Fruit fly (Drosophila melanogaster) whole organism, embryonic: ENCODE data around the gene CG33654.
A peak's percentile ranks its signal among the peaks of the same experiment; 100 is the strongest.

Experiments used
- Atf3 ChIP-seq: fragments of 200-800 bp; sonication (Bioruptor generic); optimal IDR thresholded peaks from 3 replicates; lab custom pipeline; 2016; ENCODE audit warnings: missing biosample characterization, missing genetic modification characterization
- B-H1 ChIP-seq: fragments of 200-800 bp; sonication (Bioruptor generic); IDR thresholded peaks from 3 replicates; pipeline ENCODE4 v1.3.6; 2022; ENCODE audit warnings: missing biosample characterization, missing genetic modification characterization
- CG10147 ChIP-seq: fragments of 200-800 bp; sonication (Bioruptor generic); optimal IDR thresholded peaks from 2 replicates; lab custom pipeline; 2019; ENCODE audit warnings: missing biosample characterization, mild to moderate bottlenecking, missing genetic modification characterization, moderate library complexity
- CG10209 ChIP-seq: fragments of 200-800 bp; sonication (Bioruptor generic); optimal IDR thresholded peaks from 3 replicates; lab custom pipeline; 2017; ENCODE audit warnings: missing biosample characterization, mild to moderate bottlenecking, missing genetic modification characterization, missing genetic modification reagents
- CG11398 ChIP-seq: fragments of 200-800 bp; sonication (Bioruptor generic); optimal IDR thresholded peaks from 2 replicates; lab custom pipeline; 2016; ENCODE audit warnings: missing biosample characterization, missing genetic modification characterization
- CG1233 ChIP-seq: fragments of 200-800 bp; sonication (Bioruptor generic); optimal IDR thresholded peaks from 4 replicates; lab custom pipeline; 2018; ENCODE audit warnings: missing biosample characterization, mild to moderate bottlenecking, missing genetic modification characterization
- CG12942 ChIP-seq: fragments of 200-800 bp; sonication (Bioruptor generic); optimal IDR thresholded peaks from 3 replicates; lab custom pipeline; 2016; ENCODE audit warnings: missing biosample characterization, missing genetic modification characterization
- CG13624 ChIP-seq: fragments of 200-800 bp; sonication (Bioruptor generic); optimal IDR thresholded peaks from 2 replicates; lab custom pipeline; 2016; ENCODE audit warnings: missing biosample characterization, missing genetic modification characterization
- CG15011 ChIP-seq: fragments of 200-800 bp; sonication (Bioruptor generic); optimal IDR thresholded peaks from 3 replicates; lab custom pipeline; 2018; ENCODE audit warnings: missing biosample characterization, mild to moderate bottlenecking, missing genetic modification characterization
- CG1529 ChIP-seq: fragments of 200-800 bp; sonication (Bioruptor generic); optimal IDR thresholded peaks from 3 replicates; lab custom pipeline; 2018; ENCODE audit warnings: missing biosample characterization, missing genetic modification characterization
- CG18619 ChIP-seq: fragments of 200-800 bp; sonication (Bioruptor generic); optimal IDR thresholded peaks from 3 replicates; lab custom pipeline; 2017; ENCODE audit warnings: missing biosample characterization, mild to moderate bottlenecking, missing genetic modification characterization
- CG30020 ChIP-seq: fragments of 200-800 bp; optimal IDR thresholded peaks from 2 replicates; lab custom pipeline; 2019; ENCODE audit warnings: missing biosample characterization, mild to moderate bottlenecking, missing genetic modification characterization, moderate library complexity
- CG30431 ChIP-seq: fragments of 200-800 bp; sonication (Bioruptor generic); optimal IDR thresholded peaks from 2 replicates; lab custom pipeline; 2017; ENCODE audit warnings: missing biosample characterization, missing genetic modification characterization
- CG3838 ChIP-seq: fragments of 200-800 bp; sonication (Bioruptor generic); optimal IDR thresholded peaks from 3 replicates; lab custom pipeline; 2016; ENCODE audit warnings: missing biosample characterization, missing genetic modification characterization
- CG3995 ChIP-seq: fragments of 200-800 bp; sonication (Bioruptor generic); optimal IDR thresholded peaks from 3 replicates; lab custom pipeline; 2016; ENCODE audit warnings: missing biosample characterization, missing genetic modification characterization
- CG4617 ChIP-seq: fragments of 200-800 bp; sonication (Bioruptor generic); optimal IDR thresholded peaks from 3 replicates; lab custom pipeline; 2016; ENCODE audit warnings: missing biosample characterization, missing genetic modification characterization, borderline replicate concordance
- CG6175 ChIP-seq: fragments of 200-800 bp; sonication (Bioruptor generic); IDR thresholded peaks from 3 replicates; pipeline ENCODE4 v1.3.6; 2022; ENCODE audit warnings: missing biosample characterization, missing genetic modification characterization
- CG7839 ChIP-seq: fragments of 200-800 bp; sonication (Bioruptor generic); optimal IDR thresholded peaks from 3 replicates; lab custom pipeline; 2018; ENCODE audit warnings: missing biosample characterization, mild to moderate bottlenecking, missing genetic modification characterization, moderate library complexity
- CG8944 ChIP-seq: fragments of 200-800 bp; sonication (Bioruptor generic); optimal IDR thresholded peaks from 3 replicates; lab custom pipeline; 2016; ENCODE audit warnings: missing biosample characterization, missing genetic modification characterization
- CG9215 ChIP-seq: fragments of 200-800 bp; sonication (Bioruptor generic); IDR thresholded peaks from 2 replicates; pipeline ENCODE4 v1.3.6; 2022; ENCODE audit warnings: missing biosample characterization, missing genetic modification characterization
- CG9797 ChIP-seq: fragments of 200-800 bp; sonication (Bioruptor generic); optimal IDR thresholded peaks from 3 replicates; lab custom pipeline; 2018; ENCODE audit warnings: missing biosample characterization, mild to moderate bottlenecking, missing genetic modification characterization
- Dbx ChIP-seq: fragments of 200-800 bp; sonication (Bioruptor generic); IDR thresholded peaks from 3 replicates; pipeline ENCODE4 v1.3.6; 2022; ENCODE audit warnings: missing biosample characterization, missing genetic modification characterization
- Doc3 ChIP-seq: fragments of 200-800 bp; sonication (Bioruptor generic); IDR thresholded peaks from 3 replicates; pipeline ENCODE4 v1.3.6; 2022; ENCODE audit warnings: missing biosample characterization, missing genetic modification characterization; ENCODE audit not compliant: partially characterized antibody
- Hmx ChIP-seq: fragments of 200-800 bp; sonication (Bioruptor generic); optimal IDR thresholded peaks from 2 replicates; lab custom pipeline; 2016; ENCODE audit warnings: missing biosample characterization, missing genetic modification characterization
- Kr ChIP-seq: fragments of 200-800 bp; sonication (Bioruptor generic); optimal IDR thresholded peaks from 2 replicates; lab custom pipeline; 2017; ENCODE audit warnings: missing biosample characterization, mild to moderate bottlenecking, missing genetic modification characterization
- Ravus ChIP-seq: fragments of 200-800 bp; sonication (Bioruptor generic); IDR thresholded peaks from 2 replicates; pipeline ENCODE4 v1.3.6; 2022; ENCODE audit warnings: missing biosample characterization, missing genetic modification characterization
- btn ChIP-seq: fragments of 200-800 bp; sonication (Bioruptor generic); optimal IDR thresholded peaks from 2 replicates; lab custom pipeline; 2016; ENCODE audit warnings: missing biosample characterization, missing genetic modification characterization
- chinmo ChIP-seq: fragments of 200-800 bp; sonication (Bioruptor generic); IDR thresholded peaks from 4 replicates; pipeline ENCODE4 v1.3.6; 2022; ENCODE audit warnings: missing biosample characterization, missing genetic modification characterization; ENCODE audit not compliant: partially characterized antibody
- da ChIP-seq: fragments of 200-800 bp; sonication (Bioruptor generic); optimal IDR thresholded peaks from 2 replicates; lab custom pipeline; 2016; ENCODE audit warnings: missing biosample characterization, missing genetic modification characterization
- exex ChIP-seq: fragments of 200-800 bp; sonication (Bioruptor generic); optimal IDR thresholded peaks from 4 replicates; lab custom pipeline; 2018; ENCODE audit warnings: missing biosample characterization, mild to moderate bottlenecking, missing genetic modification characterization, moderate library complexity
- fd102C ChIP-seq: fragments of 200-800 bp; sonication (Bioruptor generic); optimal IDR thresholded peaks from 2 replicates; lab custom pipeline; 2018; ENCODE audit warnings: missing biosample characterization, mild to moderate bottlenecking, missing genetic modification characterization, moderate library complexity
- fd64A ChIP-seq: fragments of 200-800 bp; sonication (Bioruptor generic); optimal IDR thresholded peaks from 3 replicates; lab custom pipeline; 2018; ENCODE audit warnings: missing biosample characterization, mild to moderate bottlenecking, missing genetic modification characterization
- fd96Cb ChIP-seq: fragments of 200-800 bp; sonication (Bioruptor generic); optimal IDR thresholded peaks from 2 replicates; lab custom pipeline; 2018; ENCODE audit warnings: missing biosample characterization, mild to moderate bottlenecking, missing genetic modification characterization, moderate library complexity
- gem ChIP-seq: fragments of 200-800 bp; sonication (Bioruptor generic); optimal IDR thresholded peaks from 2 replicates; lab custom pipeline; 2019; ENCODE audit warnings: missing biosample characterization, mild to moderate bottlenecking, missing genetic modification characterization, moderate library complexity
- grn ChIP-seq: fragments of 200-800 bp; sonication (Bioruptor generic); optimal IDR thresholded peaks from 3 replicates; lab custom pipeline; 2017; ENCODE audit warnings: missing biosample characterization, missing genetic modification characterization
- gsb ChIP-seq: fragments of 200-800 bp; sonication (Bioruptor generic); IDR thresholded peaks from 2 replicates; pipeline ENCODE4 v1.3.6; 2022; ENCODE audit warnings: missing biosample characterization, missing genetic modification characterization
- jing ChIP-seq: fragments of 200-800 bp; sonication (Bioruptor generic); optimal IDR thresholded peaks from 2 replicates; lab custom pipeline; 2018; ENCODE audit warnings: missing biosample characterization, mild to moderate bottlenecking, missing genetic modification characterization
- lab ChIP-seq: fragments of 200-800 bp; sonication (Bioruptor generic); optimal IDR thresholded peaks from 3 replicates; lab custom pipeline; 2017; ENCODE audit warnings: missing biosample characterization, missing genetic modification characterization, mild to moderate bottlenecking, moderate library complexity, missing genetic modification reagents
- nerfin-1 ChIP-seq: fragments of 200-800 bp; sonication (Bioruptor generic); optimal IDR thresholded peaks from 3 replicates; lab custom pipeline; 2019; ENCODE audit warnings: missing biosample characterization, mild to moderate bottlenecking, missing genetic modification characterization, moderate library complexity
- pnt ChIP-seq: fragments of 200-800 bp; sonication (Bioruptor generic); optimal IDR thresholded peaks from 3 replicates; lab custom pipeline; 2016; ENCODE audit warnings: missing biosample characterization, missing genetic modification characterization
- pum ChIP-seq: fragments of 200-800 bp; sonication (Bioruptor generic); optimal IDR thresholded peaks from 2 replicates; lab custom pipeline; 2016; ENCODE audit warnings: missing biosample characterization, missing genetic modification characterization
- ro ChIP-seq: fragments of 200-800 bp; sonication (Bioruptor generic); IDR thresholded peaks from 2 replicates; pipeline ENCODE4 v1.3.6; 2022; ENCODE audit warnings: missing biosample characterization, missing genetic modification characterization
- schlank ChIP-seq: fragments of 200-800 bp; sonication (Bioruptor generic); optimal IDR thresholded peaks from 2 replicates; lab custom pipeline; 2018; ENCODE audit warnings: missing biosample characterization, mild to moderate bottlenecking, missing genetic modification characterization
- sima ChIP-seq: fragments of 200-800 bp; sonication (Bioruptor generic); optimal IDR thresholded peaks from 2 replicates; lab custom pipeline; 2016; ENCODE audit warnings: missing biosample characterization, missing genetic modification characterization
- sisA ChIP-seq: fragments of 200-800 bp; sonication (Bioruptor generic); IDR thresholded peaks from 2 replicates; pipeline ENCODE4 v1.3.6; 2022; ENCODE audit warnings: missing biosample characterization, missing genetic modification characterization
- sqz ChIP-seq: fragments of 200-800 bp; sonication (Bioruptor generic); optimal IDR thresholded peaks from 3 replicates; lab custom pipeline; 2018; ENCODE audit warnings: missing biosample characterization, mild to moderate bottlenecking, missing genetic modification characterization
- tap ChIP-seq: fragments of 200-800 bp; optimal IDR thresholded peaks from 3 replicates; lab custom pipeline; 2019; ENCODE audit warnings: missing biosample characterization, mild to moderate bottlenecking, missing genetic modification characterization, moderate library complexity
- trem ChIP-seq: fragments of 200-800 bp; optimal IDR thresholded peaks from 3 replicates; lab custom pipeline; 2019; ENCODE audit warnings: missing biosample characterization, mild to moderate bottlenecking, missing genetic modification characterization, moderate library complexity
- wor ChIP-seq: fragments of 200-800 bp; sonication (Bioruptor generic); IDR thresholded peaks from 2 replicates; pipeline ENCODE4 v1.3.6; 2022; ENCODE audit warnings: missing biosample characterization, missing genetic modification characterization

CG33654 gene

DNA sequence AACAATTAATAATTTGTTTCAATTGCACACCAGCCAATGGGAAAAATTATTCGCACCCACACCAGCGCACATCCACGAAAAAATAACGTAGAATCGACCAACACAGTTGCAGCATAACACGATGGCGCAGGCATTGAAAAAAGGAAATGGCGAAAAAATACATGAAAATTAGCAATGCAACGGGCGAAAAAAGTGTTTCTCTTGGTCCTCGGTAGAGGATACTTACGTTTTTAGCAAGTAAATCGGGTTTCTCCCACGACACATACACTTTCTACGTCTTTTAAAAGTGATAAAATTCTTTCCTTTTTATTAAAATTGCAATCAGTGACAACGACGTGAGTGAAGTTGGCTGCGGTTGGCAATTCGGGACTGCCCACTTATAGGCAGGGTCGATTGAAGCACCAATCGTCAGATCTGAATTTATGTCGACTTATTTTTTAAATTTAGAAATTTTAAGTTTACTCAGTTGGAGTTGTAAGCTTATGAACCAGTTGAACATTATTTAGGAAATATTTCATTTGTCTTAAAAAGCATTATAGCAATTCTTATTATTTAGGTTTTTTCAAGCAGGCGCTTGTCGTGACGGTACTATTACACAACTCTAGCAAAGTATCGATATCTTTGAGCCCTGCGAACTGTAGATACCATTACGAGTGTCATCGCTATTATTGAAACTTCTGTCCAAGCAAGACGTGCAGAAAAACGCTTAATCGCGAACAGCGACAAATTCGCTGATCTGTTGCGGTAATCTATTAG is 5.5 kb downstream of the CG33654 start, which contains the start of the genes Kap-alpha3 and Son (continued):
- TF ChIP-seq CG30431 (GFP tag; lab: Kevin White, UChicago) (peak; percentile 90), exex (tag; lab: Kevin White, UChicago) (peak; percentile 76), CG18619 (GFP tag; lab: Kevin White, UChicago) (peak; percentile 96), sqz (GFP tag; lab: Kevin White, UChicago) (peak; percentile 92), fd96Cb (peak; percentile 74), sima (GFP tag; lab: Kevin White, UChicago) (peak; percentile 62), sisA (GFP tag; lab: Robert Waterston, UW) (peak; percentile 82), CG13624 (peak; percentile 98), Kr (GFP tag; lab: Kevin White, UChicago) (peak; percentile 23), nerfin-1 (tag; lab: Kevin White, UChicago) (peak; percentile 90), gem (tag; lab: Kevin White, UChicago) (peak; percentile 88), CG1529 (GFP tag; lab: Kevin White, UChicago) (peak; percentile 88), trem (tag; lab: Kevin White, UChicago) (peak; percentile 100), CG8944 (GFP tag; lab: Kevin White, UChicago) (peak; percentile 93), CG30020 (tag; lab: Kevin White, UChicago) (peak; percentile 89), CG9797 (GFP tag; lab: Kevin White, UChicago) (peak; percentile 73), btn (GFP tag; lab: Kevin White, UChicago) (peak; percentile 90), jing (GFP tag; lab: Kevin White, UChicago) (peak; percentile 69), Hmx (GFP tag; lab: Kevin White, UChicago) (peak; percentile 85), pum (GFP tag; lab: Kevin White, UChicago) (peak; percentile 92), Ravus (peak; percentile 43), CG10147 (GFP tag; lab: Kevin White, UChicago) (peak; percentile 90), Atf3 (GFP tag; lab: Kevin White, UChicago) (peak; percentile 90), Dbx (peak; percentile 93), pnt (peak; percentile 90), CG3838 (GFP tag; lab: Kevin White, UChicago) (peak; percentile 83), tap (tag; lab: Kevin White, UChicago) (peak; percentile 73), ro (peak; percentile 47; the same call in 1 of the 2 replicates), fd64A (GFP tag; lab: Kevin White, UChicago) (peak; percentile 86), CG12942 (GFP tag; lab: Kevin White, UChicago) (peak; percentile 91), CG7839 (tag; lab: Kevin White, UChicago) (peak; percentile 89), wor (GFP tag; lab: Robert Waterston, UW) (peak; percentile 72), B-H1 (GFP tag; lab: Robert Waterston, UW) (peak; percentile 74), CG9215 (GFP tag; lab: Robert Waterston, UW) (peak; percentile 90), lab (GFP tag; lab: Kevin White, UChicago) (peak; percentile 96), chinmo (GFP tag; lab: Robert Waterston, UW) (0 out of 4 replicates have a peak, but pooled peaks have one; percentile 69), grn (GFP tag; lab: Kevin White, UChicago) (peak; percentile 87), CG6175 (GFP tag; lab: Robert Waterston, UW) (peak; percentile 53; the same call in 2 of the 3 replicates), CG15011 (GFP tag; lab: Kevin White, UChicago) (peak; percentile 93), Doc3 (peak; percentile 88), gsb (GFP tag; lab: Robert Waterston, UW) (peak; percentile 68), da (GFP tag; lab: Kevin White, UChicago) (peak; percentile 83), CG1233 (GFP tag; lab: Kevin White, UChicago) (peak; percentile 96), CG10209 (GFP tag; lab: Kevin White, UChicago) (peak; percentile 93), schlank (tag; lab: Kevin White, UChicago) (peak; percentile 91), CG4617 (GFP tag; lab: Kevin White, UChicago) (peak; percentile 87), CG3995 (peak; percentile 91), CG11398 (peak; percentile 87), fd102C (peak; percentile 91)
